Worm (Caenorhabditis elegans) whole organism, mixed stage, embryonic: ENCODE data around the gene C28D4.4.

Experiments
- M03D4.4 ChIP-seq: sonication (generic microtip); optimal IDR thresholded peaks from 2 replicates; lab custom pipeline; 2017; ENCODE audit warnings: mild to moderate bottlenecking, missing genetic modification characterization, missing compliant biosample characterization
- blmp-1 ChIP-seq: fragments of 150-350 bp; optimal IDR thresholded peaks from 2 replicates; lab custom pipeline; 2014; ENCODE audit warnings: missing biosample characterization, missing genetic modification characterization
- ceh-39 ChIP-seq: fragments of 150-350 bp; optimal IDR thresholded peaks from 2 replicates; lab custom pipeline; 2014; ENCODE audit warnings: missing biosample characterization, missing genetic modification characterization
- cnd-1 ChIP-seq: fragments of 200-800 bp; sonication (Bioruptor generic); optimal IDR thresholded peaks from 2 replicates; lab custom pipeline; 2018; ENCODE audit warnings: mild to moderate bottlenecking, missing genetic modification characterization, missing compliant biosample characterization
- elt-1 ChIP-seq: sonication (generic microtip); optimal IDR thresholded peaks from 2 replicates; lab custom pipeline; 2017; ENCODE audit warnings: missing genetic modification characterization, mild to moderate bottlenecking, missing compliant biosample characterization, antibody characterized with exemption, moderate library complexity, borderline replicate concordance; ENCODE audit not compliant: insufficient read depth
- elt-3 ChIP-seq: fragments of 150-350 bp; optimal IDR thresholded peaks from 2 replicates; lab custom pipeline; 2014; ENCODE audit warnings: missing biosample characterization, missing genetic modification characterization
- flh-1 ChIP-seq: fragments of 200-800 bp; sonication (Bioruptor generic); optimal IDR thresholded peaks from 2 replicates; lab custom pipeline; 2018; ENCODE audit warnings: mild to moderate bottlenecking, missing genetic modification characterization, moderate library complexity, missing compliant biosample characterization
- ham-2 ChIP-seq: fragments of 200-800 bp; sonication (Bioruptor generic); optimal IDR thresholded peaks from 2 replicates; lab custom pipeline; 2018; ENCODE audit warnings: mild to moderate bottlenecking, missing genetic modification characterization, missing compliant biosample characterization
- hlh-1 ChIP-seq: fragments of 150-350 bp; optimal IDR thresholded peaks from 2 replicates; lab custom pipeline; 2014; ENCODE audit warnings: missing biosample characterization, missing genetic modification reagents, missing genetic modification characterization
- lin-13 ChIP-seq: fragments of 150-350 bp; optimal IDR thresholded peaks from 2 replicates; lab custom pipeline; 2014; ENCODE audit warnings: missing biosample characterization, missing genetic modification characterization
- lin-32 ChIP-seq: fragments of 200-800 bp; sonication (Bioruptor generic); optimal IDR thresholded peaks from 2 replicates; lab custom pipeline; 2018; ENCODE audit warnings: mild to moderate bottlenecking, missing genetic modification characterization, missing compliant biosample characterization
- lsy-2 ChIP-seq: fragments of 150-350 bp; optimal IDR thresholded peaks from 2 replicates; lab custom pipeline; 2014; ENCODE audit warnings: missing biosample characterization, missing genetic modification characterization
- mab-5 ChIP-seq: fragments of 150-350 bp; optimal IDR thresholded peaks from 2 replicates; lab custom pipeline; 2014; ENCODE audit warnings: missing biosample characterization, missing genetic modification characterization
- mep-1 ChIP-seq: fragments of 150-350 bp; optimal IDR thresholded peaks from 2 replicates; lab custom pipeline; 2017; ENCODE audit warnings: missing biosample characterization, missing genetic modification reagents, missing genetic modification characterization, inconsistent platforms
- mls-2 ChIP-seq: sonication (generic microtip); optimal IDR thresholded peaks from 2 replicates; lab custom pipeline; 2016; ENCODE audit warnings: mild to moderate bottlenecking, missing genetic modification characterization, moderate library complexity, missing compliant biosample characterization
- nhr-12 ChIP-seq: fragments of 150-350 bp; optimal IDR thresholded peaks from 2 replicates; lab custom pipeline; 2014; ENCODE audit warnings: missing biosample characterization, missing genetic modification characterization
- nhr-2 ChIP-seq: fragments of 150-350 bp; optimal IDR thresholded peaks from 2 replicates; lab custom pipeline; 2014; ENCODE audit warnings: missing biosample characterization, missing genetic modification characterization
- nhr-237 ChIP-seq: fragments of 150-350 bp; optimal IDR thresholded peaks from 2 replicates; lab custom pipeline; 2014; ENCODE audit warnings: missing biosample characterization, missing genetic modification characterization
- nhr-28 ChIP-seq: fragments of 150-350 bp; optimal IDR thresholded peaks from 2 replicates; lab custom pipeline; 2014; ENCODE audit warnings: missing biosample characterization, missing genetic modification characterization
- nhr-76 ChIP-seq: sonication (generic microtip); optimal IDR thresholded peaks from 2 replicates; lab custom pipeline; 2017; ENCODE audit warnings: missing biosample characterization, missing genetic modification characterization
- pha-4 ChIP-seq: fragments of 150-350 bp; optimal IDR thresholded peaks from 2 replicates; lab custom pipeline; 2018; ENCODE audit warnings: missing biosample characterization, missing genetic modification reagents, missing genetic modification characterization
- sem-2 ChIP-seq: fragments of 200-800 bp; sonication (Bioruptor generic); optimal IDR thresholded peaks from 2 replicates; lab custom pipeline; 2018; ENCODE audit warnings: mild to moderate bottlenecking, missing genetic modification characterization, missing compliant biosample characterization
- sptf-1 ChIP-seq: sonication (generic microtip); optimal IDR thresholded peaks from 2 replicates; lab custom pipeline; 2017; ENCODE audit warnings: mild to moderate bottlenecking, missing genetic modification characterization, moderate library complexity, missing compliant biosample characterization
- tbx-8 ChIP-seq: fragments of 200-800 bp; sonication (Bioruptor generic); optimal IDR thresholded peaks from 2 replicates; lab custom pipeline; 2018; ENCODE audit warnings: mild to moderate bottlenecking, missing genetic modification characterization, moderate library complexity, missing compliant biosample characterization
- unc-120 ChIP-seq: sonication (generic microtip); optimal IDR thresholded peaks from 2 replicates; lab custom pipeline; 2017; ENCODE audit warnings: missing genetic modification characterization, missing compliant biosample characterization; ENCODE audit not compliant: poor library complexity, severe bottlenecking
- unc-39 ChIP-seq: fragments of 150-350 bp; optimal IDR thresholded peaks from 2 replicates; lab custom pipeline; 2014; ENCODE audit warnings: missing biosample characterization, missing genetic modification characterization
- unc-62 ChIP-seq: fragments of 150-350 bp; optimal IDR thresholded peaks from 2 replicates; lab custom pipeline; 2014; ENCODE audit warnings: missing biosample characterization, missing genetic modification reagents, missing genetic modification characterization
- zip-8 ChIP-seq: fragments of 150-350 bp; optimal IDR thresholded peaks from 2 replicates; lab custom pipeline; 2014; ENCODE audit warnings: missing biosample characterization, missing genetic modification characterization
- ztf-11 ChIP-seq: fragments of 150-350 bp; optimal IDR thresholded peaks from 2 replicates; lab custom pipeline; 2014; ENCODE audit warnings: missing biosample characterization, missing genetic modification characterization

C28D4.4 gene

ce11 chrIV:9724948-9725347 lies 19.9 kb downstream of the C28D4.4 start, which contains the start of the genes nhr-138 and C28D4.18:
Gene nhr-138, plus strand, starts transcription at chrIV:9725251.
Gene C28D4.18, plus strand, starts transcription at chrIV:9725280.
- TF ChIP-seq M03D4.4 (no peak), nhr-2 (no peak), mep-1 (tag; lab: Kevin White, UChicago) (no peak), lin-32 (GFP tag; lab: Kevin White, UChicago) (no peak), blmp-1 (tag; lab: Kevin White, UChicago) (no peak), pha-4 (tag; lab: Kevin White, UChicago) (no peak), unc-120 (no peak)

- TF ChIP-seq unc-39 (tag; lab: Kevin White, UChicago) (no peak), ztf-11 (tag; lab: Kevin White, UChicago) (no peak)
These were observed 21.6 kb downstream of the C28D4.4 start for ce11 chrIV:9723185-9723584.

- peak; percentile 75 for TF ChIP-seq unc-62
- peak; percentile 47 for TF ChIP-seq lsy-2
- no peak for TF ChIP-seq unc-39 (tag; lab: Kevin White, UChicago)
- TF ChIP-seq flh-1 (GFP tag; lab: Kevin White, UChicago): no peak
- TF ChIP-seq nhr-2: no peak
- TF ChIP-seq elt-1: no peak
- TF ChIP-seq mep-1 (tag; lab: Kevin White, UChicago): peak; percentile 20
- TF ChIP-seq lin-32 (GFP tag; lab: Kevin White, UChicago): no peak
- TF ChIP-seq zip-8 (tag; lab: Kevin White, UChicago): no peak
- no peak for TF ChIP-seq ham-2 (GFP tag; lab: Kevin White, UChicago)
- TF ChIP-seq unc-120: peak; percentile 75
- TF ChIP-seq ztf-11 (tag; lab: Kevin White, UChicago): no peak
- no peak for TF ChIP-seq mls-2 (tag; lab: Kevin White, UChicago)
These were observed 26.4 kb downstream of the C28D4.4 start for ce11 chrIV:9718396-9718795.

ce11 chrIV:9717844-9718243 lies 27.0 kb downstream of the C28D4.4 start:
- TF ChIP-seq elt-1: no peak
- no peak for TF ChIP-seq unc-62
- TF ChIP-seq lsy-2: no peak
- no peak for TF ChIP-seq cnd-1 (tag; lab: Kevin White, UChicago)

ce11 chrIV:9716490-9716889 lies 28.3 kb downstream of the C28D4.4 start:
- TF ChIP-seq blmp-1 (tag; lab: Kevin White, UChicago) (peak; percentile 92), mep-1 (tag; lab: Kevin White, UChicago) (no peak)

ce11 chrIV:9714264-9714663 lies 30.5 kb downstream of the C28D4.4 start:
- TF ChIP-seq blmp-1 (tag; lab: Kevin White, UChicago) (no peak), nhr-12 (tag; lab: Kevin White, UChicago) (no peak), unc-120 (no peak), hlh-1 (tag; lab: Kevin White, UChicago) (no peak), M03D4.4 (no peak), elt-3 (tag; lab: Kevin White, UChicago) (no peak), nhr-237 (tag; lab: Kevin White, UChicago) (no peak), lin-13 (no peak), tbx-8 (GFP tag; lab: Kevin White, UChicago) (no peak), unc-62 (no peak), zip-8 (tag; lab: Kevin White, UChicago) (no peak), sptf-1 (tag; lab: Kevin White, UChicago) (no peak), sem-2 (no peak), ham-2 (GFP tag; lab: Kevin White, UChicago) (no peak)

ce11 chrIV:9712782-9713181 lies 32.0 kb downstream of the C28D4.4 start, which contains the start of gene K01H12.4:
Gene K01H12.4, plus strand, starts transcription at chrIV:9713082.
- TF ChIP-seq flh-1 (GFP tag; lab: Kevin White, UChicago) (no peak), nhr-28 (tag; lab: Kevin White, UChicago) (no peak), ceh-39 (tag; lab: Kevin White, UChicago) (no peak), mep-1 (tag; lab: Kevin White, UChicago) (no peak), unc-120 (no peak), nhr-237 (tag; lab: Kevin White, UChicago) (no peak), elt-3 (tag; lab: Kevin White, UChicago) (no peak), mab-5 (tag; lab: Kevin White, UChicago) (no peak), nhr-76 (tag; lab: Kevin White, UChicago) (no peak)
